Fruit fly (Drosophila melanogaster): ENCODE results near the gene aos.

aos gene

DNA sequence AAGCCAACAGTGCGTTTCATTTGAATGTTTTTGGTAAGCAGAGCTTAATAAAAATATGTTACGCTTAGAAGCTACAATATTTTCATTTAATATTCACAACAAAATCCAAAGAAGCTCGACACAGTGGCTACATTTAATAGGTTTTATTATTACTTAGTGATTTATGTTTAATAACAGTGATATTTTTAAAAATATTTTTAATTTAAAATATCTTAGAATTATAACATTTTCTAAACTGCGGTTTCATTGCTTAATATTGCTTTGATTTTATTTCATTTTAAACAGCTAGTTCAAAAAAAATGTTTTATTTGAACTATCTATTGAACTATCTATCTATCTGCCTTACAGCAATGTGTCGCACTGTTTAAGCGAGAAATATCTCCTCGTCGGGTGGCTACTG lies 4.4 kb upstream of the aos start:
- TF ChIP-seq Sin3A (optimal IDR thresholded peaks at IDR 0.05): no peak
- no peak for TF ChIP-seq psq (optimal IDR thresholded peaks at IDR 0.05)
- TF ChIP-seq ttk (optimal IDR thresholded peaks at IDR 0.05): no peak
- TF ChIP-seq insv (optimal IDR thresholded peaks at IDR 0.05): no peak
- no peak for TF ChIP-seq h (optimal IDR thresholded peaks at IDR 0.05)
- no peak for TF ChIP-seq Myc (optimal IDR thresholded peaks at IDR 0.05)

dm6 chr3L:16486502-16486901 lies 3.1 kb upstream of the aos start:
- TF ChIP-seq Sin3A (optimal IDR thresholded peaks at IDR 0.05) (no peak), Myc (optimal IDR thresholded peaks at IDR 0.05) (no peak), psq (optimal IDR thresholded peaks at IDR 0.05) (no peak), insv (optimal IDR thresholded peaks at IDR 0.05) (no peak), ttk (optimal IDR thresholded peaks at IDR 0.05) (no peak), h (optimal IDR thresholded peaks at IDR 0.05) (no peak)

- TF ChIP-seq h (optimal IDR thresholded peaks at IDR 0.05): no peak
- TF ChIP-seq psq (optimal IDR thresholded peaks at IDR 0.05): no peak
- no peak for TF ChIP-seq Myc (optimal IDR thresholded peaks at IDR 0.05)
- no peak for TF ChIP-seq ttk (optimal IDR thresholded peaks at IDR 0.05)
- TF ChIP-seq Sin3A (optimal IDR thresholded peaks at IDR 0.05): no peak
- no peak for TF ChIP-seq insv (optimal IDR thresholded peaks at IDR 0.05)
Observed at dm6 chr3L:16484739-16485524, 1.5 kb upstream of the aos start.

- no peak for TF ChIP-seq insv (optimal IDR thresholded peaks at IDR 0.05)
- no peak for TF ChIP-seq ttk (optimal IDR thresholded peaks at IDR 0.05)
- no peak for TF ChIP-seq Myc (optimal IDR thresholded peaks at IDR 0.05)
- TF ChIP-seq Sin3A (optimal IDR thresholded peaks at IDR 0.05): no peak
- TF ChIP-seq psq (optimal IDR thresholded peaks at IDR 0.05): no peak
Observed at dm6 chr3L:16482167-16482566, 1.3 kb downstream of the aos start.

dm6 chr3L:16480408-16481193 lies 2.8 kb downstream of the aos start:
- no peak for TF ChIP-seq psq (optimal IDR thresholded peaks at IDR 0.05)
- no peak for TF ChIP-seq ttk (optimal IDR thresholded peaks at IDR 0.05)
- no peak for TF ChIP-seq insv (optimal IDR thresholded peaks at IDR 0.05)
- no peak for TF ChIP-seq Myc (optimal IDR thresholded peaks at IDR 0.05)
- TF ChIP-seq h (optimal IDR thresholded peaks at IDR 0.05): no peak
- TF ChIP-seq Sin3A (optimal IDR thresholded peaks at IDR 0.05): no peak

- TF ChIP-seq psq (optimal IDR thresholded peaks at IDR 0.05) (no peak), Myc (optimal IDR thresholded peaks at IDR 0.05) (no peak), Sin3A (optimal IDR thresholded peaks at IDR 0.05) (no peak), insv (optimal IDR thresholded peaks at IDR 0.05) (no peak), h (optimal IDR thresholded peaks at IDR 0.05) (no peak), ttk (optimal IDR thresholded peaks at IDR 0.05) (no peak)
Observed at dm6 chr3L:16478608-16479203, 4.7 kb downstream of the aos start.

dm6 chr3L:16477730-16478129 lies 5.7 kb downstream of the aos start:
- no peak for TF ChIP-seq insv (optimal IDR thresholded peaks at IDR 0.05)
- no peak for TF ChIP-seq Myc (optimal IDR thresholded peaks at IDR 0.05)
- no peak for TF ChIP-seq Sin3A (optimal IDR thresholded peaks at IDR 0.05)
- no peak for TF ChIP-seq psq (optimal IDR thresholded peaks at IDR 0.05)
- no peak for TF ChIP-seq ttk (optimal IDR thresholded peaks at IDR 0.05)

dm6 chr3L:16477134-16477702 lies 6.2 kb downstream of the aos start:
- TF ChIP-seq Myc (optimal IDR thresholded peaks at IDR 0.05): no peak

- no peak for TF ChIP-seq Myc (optimal IDR thresholded peaks at IDR 0.05)
- TF ChIP-seq Sin3A (optimal IDR thresholded peaks at IDR 0.05): no peak
- no peak for TF ChIP-seq h (optimal IDR thresholded peaks at IDR 0.05)
Observed at dm6 chr3L:16476709-16477119, 6.7 kb downstream of the aos start.

DNA sequence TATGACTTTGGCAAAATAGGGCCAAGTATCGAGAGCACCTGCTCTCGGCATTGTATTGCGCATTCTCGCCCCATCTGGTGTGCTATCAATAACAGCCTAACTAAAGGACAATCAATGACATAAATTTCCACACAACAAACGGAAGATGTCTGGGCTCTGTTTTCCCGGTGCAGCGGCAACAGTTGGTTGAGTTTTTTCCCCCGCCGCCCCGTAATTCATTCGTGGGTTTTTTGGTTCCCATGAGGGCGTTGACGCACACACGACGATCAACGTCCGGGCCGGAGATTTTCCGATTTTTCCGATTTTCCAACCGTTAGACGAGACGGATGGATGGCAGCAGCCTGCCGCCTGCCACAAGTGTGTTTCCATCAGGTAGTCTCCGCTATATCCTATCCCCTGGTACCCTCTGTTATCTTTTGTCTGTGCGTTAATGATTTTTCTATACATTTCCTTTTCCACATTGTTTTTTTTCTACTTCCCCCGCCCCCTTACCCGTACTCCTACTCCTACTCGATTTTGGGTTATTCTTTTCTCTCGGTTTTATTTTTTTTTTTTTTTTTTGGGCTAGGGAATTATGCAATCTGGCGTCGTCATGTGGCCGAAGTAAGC lies 7.8 kb downstream of the aos start:
- TF ChIP-seq Sin3A (optimal IDR thresholded peaks at IDR 0.05) (no peak), psq (optimal IDR thresholded peaks at IDR 0.05) (no peak), insv (optimal IDR thresholded peaks at IDR 0.05) (no peak), ttk (optimal IDR thresholded peaks at IDR 0.05) (no peak), h (optimal IDR thresholded peaks at IDR 0.05) (no peak), Myc (optimal IDR thresholded peaks at IDR 0.05) (no peak)

DNA sequence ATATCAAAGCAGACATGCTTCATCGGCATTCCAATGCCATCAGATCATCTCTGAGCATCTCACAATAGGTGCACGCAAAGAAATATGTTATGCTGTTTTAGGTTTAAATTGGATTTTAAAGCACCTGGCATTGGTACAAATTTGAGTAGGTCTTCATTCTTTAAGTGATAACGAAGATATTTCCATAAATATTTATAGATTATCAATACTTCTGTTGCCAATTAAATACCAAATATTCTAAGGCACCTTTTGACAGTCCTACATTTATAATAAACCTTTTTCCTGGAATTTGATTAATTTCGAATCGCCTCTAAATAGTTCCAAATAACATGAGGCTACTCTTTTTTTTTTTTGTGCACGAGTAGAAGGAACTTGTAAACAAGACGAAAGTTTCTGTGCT lies 9.3 kb downstream of the aos start:
- TF ChIP-seq psq (optimal IDR thresholded peaks at IDR 0.05) (no peak), h (optimal IDR thresholded peaks at IDR 0.05) (no peak), Sin3A (optimal IDR thresholded peaks at IDR 0.05) (no peak), ttk (optimal IDR thresholded peaks at IDR 0.05) (no peak), Myc (optimal IDR thresholded peaks at IDR 0.05) (no peak), insv (optimal IDR thresholded peaks at IDR 0.05) (no peak)

dm6 chr3L:16470071-16470470 lies 13.4 kb downstream of the aos start:
- no peak for TF ChIP-seq Sin3A (optimal IDR thresholded peaks at IDR 0.05)
- no peak for TF ChIP-seq h (optimal IDR thresholded peaks at IDR 0.05)
- TF ChIP-seq psq (optimal IDR thresholded peaks at IDR 0.05): no peak
- no peak for TF ChIP-seq Myc (optimal IDR thresholded peaks at IDR 0.05)
- no peak for TF ChIP-seq ttk (optimal IDR thresholded peaks at IDR 0.05)
- no peak for TF ChIP-seq insv (optimal IDR thresholded peaks at IDR 0.05)

All from Kc167 (cell line).